Fruit fly (Drosophila melanogaster) whole organism, prepupa: Measurements from ENCODE around the gene CG14969.

Experiments
- CG1621 ChIP-seq: fragments of 200-800 bp; sonication (Bioruptor generic); optimal IDR thresholded peaks from 3 replicates; lab custom pipeline; 2018; ENCODE audit warnings: missing biosample characterization, mild to moderate bottlenecking, missing genetic modification characterization
- CG6854 ChIP-seq: fragments of 200-800 bp; sonication (Bioruptor generic); optimal IDR thresholded peaks from 2 replicates; lab custom pipeline; 2017; ENCODE audit warnings: missing biosample characterization, mild to moderate bottlenecking, missing genetic modification characterization
- CG8119 ChIP-seq: fragments of 200-800 bp; sonication (Bioruptor generic); IDR thresholded peaks from 3 replicates; pipeline ENCODE4 v1.3.6; 2022; ENCODE audit warnings: missing biosample characterization, missing genetic modification characterization
- Eip93F ChIP-seq: fragments of 200-800 bp; sonication (Bioruptor generic); optimal IDR thresholded peaks from 2 replicates; lab custom pipeline; 2016; ENCODE audit warnings: missing biosample characterization, mild to moderate bottlenecking, missing genetic modification characterization
- Ets21C ChIP-seq: fragments of 200-800 bp; sonication (Bioruptor generic); optimal IDR thresholded peaks from 3 replicates; lab custom pipeline; 2016; ENCODE audit warnings: missing biosample characterization, missing genetic modification characterization
- Lpt ChIP-seq: fragments of 200-800 bp; sonication (Bioruptor generic); optimal IDR thresholded peaks from 3 replicates; lab custom pipeline; 2016; ENCODE audit warnings: missing biosample characterization, missing genetic modification characterization
- Sox14 ChIP-seq: fragments of 200-800 bp; sonication (Bioruptor generic); optimal IDR thresholded peaks from 3 replicates; lab custom pipeline; 2016; ENCODE audit warnings: missing biosample characterization, missing genetic modification characterization
- cyc ChIP-seq: fragments of 200-800 bp; sonication (Bioruptor generic); optimal IDR thresholded peaks from 3 replicates; lab custom pipeline; 2016; ENCODE audit warnings: missing biosample characterization, missing genetic modification characterization
- esn ChIP-seq: fragments of 200-800 bp; sonication (Bioruptor generic); optimal IDR thresholded peaks from 2 replicates; lab custom pipeline; 2016; ENCODE audit warnings: missing biosample characterization, mild to moderate bottlenecking, missing genetic modification characterization, moderate library complexity
- net ChIP-seq: fragments of 200-800 bp; sonication (Bioruptor generic); optimal IDR thresholded peaks from 3 replicates; lab custom pipeline; 2016; ENCODE audit warnings: missing biosample characterization, missing genetic modification characterization
- svp ChIP-seq: fragments of 200-800 bp; sonication (Bioruptor generic); peaks from one replicate; lab custom pipeline; 2016; ENCODE audit warnings: missing biosample characterization, missing genetic modification characterization
- vri ChIP-seq: fragments of 200-800 bp; sonication (Bioruptor generic); optimal IDR thresholded peaks from 3 replicates; lab custom pipeline; 2016; ENCODE audit warnings: missing biosample characterization, mild to moderate bottlenecking, missing genetic modification characterization

- peak; percentile 70 for TF ChIP-seq vri (GFP tag; lab: Kevin White, UChicago)
- no peak for TF ChIP-seq cyc (GFP tag; lab: Kevin White, UChicago)
- peak; percentile 16 for TF ChIP-seq net (GFP tag; lab: Kevin White, UChicago)
- no peak for TF ChIP-seq Lpt (GFP tag; lab: Kevin White, UChicago)
- TF ChIP-seq esn (GFP tag; lab: Kevin White, UChicago): no peak
- no peak for TF ChIP-seq CG8119
- no peak for TF ChIP-seq Ets21C
- no peak for TF ChIP-seq CG1621 (tag; lab: Kevin White, UChicago)
- TF ChIP-seq Eip93F (GFP tag; lab: Kevin White, UChicago): no peak
- no peak for TF ChIP-seq Sox14 (GFP tag; lab: Kevin White, UChicago)
- TF ChIP-seq CG6854: no peak
- no peak for TF ChIP-seq svp (GFP tag; lab: Kevin White, UChicago)
Observed at dm6 chr3L:3348956-3349824, 14.4 kb upstream of the CG14969 start.
